Worm (Caenorhabditis elegans): Measurements from ENCODE around the gene K12B6.11.

DNA sequence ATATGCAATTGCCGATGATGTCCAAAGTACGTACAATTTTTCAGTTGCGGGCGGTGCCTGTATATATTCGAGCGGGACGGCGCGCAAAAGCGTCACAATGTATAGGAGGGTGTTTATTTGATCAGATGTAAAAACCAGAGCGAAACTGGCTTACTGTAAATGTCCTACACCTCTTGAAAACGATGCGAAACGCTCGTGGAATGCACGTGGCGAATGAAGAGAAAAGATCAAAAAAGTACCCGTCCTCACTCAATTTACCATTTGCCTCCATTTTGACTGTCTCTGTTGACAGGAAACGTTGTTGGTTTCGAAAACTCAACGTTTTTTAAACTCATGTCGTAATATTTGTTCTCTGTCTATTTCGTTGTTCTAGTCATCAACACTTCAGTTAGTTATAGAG lies 48.0 kb upstream of the K12B6.11 start:
- no peak for TF ChIP-seq ref-1 (GFP tag; conservative IDR thresholded peaks at IDR 0.05)
- TF ChIP-seq klf-2 (GFP tag; conservative IDR thresholded peaks at IDR 0.05) = no peak
